Fruit fly (Drosophila melanogaster): ENCODE results near the gene betaCOP.
A peak's percentile ranks its signal among the peaks of the same experiment; 100 is the strongest.

Gene betaCOP

DNA sequence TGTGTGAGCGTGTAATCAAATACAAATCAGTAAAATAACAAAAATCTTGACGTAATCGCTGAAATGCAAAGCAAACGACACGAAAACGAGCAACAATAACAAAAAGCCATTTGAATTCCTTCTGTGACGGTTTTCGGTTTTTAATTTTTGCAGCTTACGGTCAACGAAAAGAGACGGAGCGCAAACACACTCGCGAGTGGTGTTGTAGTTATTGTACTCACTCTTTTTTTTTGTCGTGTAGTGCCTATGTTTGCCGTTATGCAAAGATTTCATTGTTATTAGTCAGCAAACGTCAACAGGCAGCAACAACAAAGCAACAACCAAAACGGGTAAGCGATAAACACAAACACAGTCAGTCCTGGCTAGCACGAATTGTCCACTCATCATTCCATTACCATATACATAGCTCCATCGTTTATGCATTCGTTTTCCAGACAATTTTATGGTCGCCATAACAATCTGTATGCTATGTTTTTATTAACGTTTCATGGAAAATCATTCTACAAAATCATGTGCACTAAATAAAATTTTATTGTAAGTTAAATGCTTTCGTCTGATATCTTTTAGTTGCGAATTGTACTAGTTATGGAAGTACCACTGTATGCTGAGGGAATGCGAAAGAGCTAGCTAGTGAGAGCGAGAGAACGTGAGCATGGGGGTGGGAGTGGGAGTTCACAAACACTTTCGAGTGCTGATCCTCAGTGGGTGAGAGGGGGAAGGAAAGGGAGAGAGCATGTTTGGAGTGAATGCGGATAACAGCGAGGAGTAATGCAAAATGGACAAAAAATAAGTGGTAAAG is 18.0 kb downstream of the betaCOP start (continued):
- TF ChIP-seq CG34224 (GFP tag; IDR thresholded peaks at IDR 0.05; ENCODE audit: partially characterized antibody) = no peak
- TF ChIP-seq Mrtf (GFP tag; IDR thresholded peaks at IDR 0.05) = peak; percentile 77; the same call in 2 of the 3 replicates
- no peak for TF ChIP-seq Vsx1 (GFP tag; optimal IDR thresholded peaks at IDR 0.05)
- no peak for TF ChIP-seq gt (GFP tag; IDR thresholded peaks at IDR 0.05)
- TF ChIP-seq CG1603 (tag; optimal IDR thresholded peaks at IDR 0.05) = peak; percentile 44
- no peak for TF ChIP-seq CG4360 (GFP tag; IDR thresholded peaks at IDR 0.05)
- peak; percentile 19 for TF ChIP-seq CG4854 (GFP tag; optimal IDR thresholded peaks at IDR 0.05)
- TF ChIP-seq CG6854 (GFP tag; optimal IDR thresholded peaks at IDR 0.05) = peak; percentile 67
- TF ChIP-seq nerfin-2 (GFP tag; IDR thresholded peaks at IDR 0.05; ENCODE audit: partially characterized antibody) = no peak
- peak; percentile 73; the same call in 2 of the 4 replicates for TF ChIP-seq Gug (GFP tag; IDR thresholded peaks at IDR 0.05)
- peak; percentile 99 for TF ChIP-seq grau (tag; optimal IDR thresholded peaks at IDR 0.05)
- TF ChIP-seq CG11696 (GFP tag; IDR thresholded peaks at IDR 0.05) = no peak
- peak; percentile 72 for TF ChIP-seq Xrp1 (GFP tag; IDR thresholded peaks at IDR 0.05)
- peak; percentile 93 for TF ChIP-seq gro (GFP tag; optimal IDR thresholded peaks at IDR 0.05)
- TF ChIP-seq Camta (GFP tag; optimal IDR thresholded peaks at IDR 0.05) = no peak
- TF ChIP-seq CG13424 (tag; optimal IDR thresholded peaks at IDR 0.05) = peak; percentile 85
- TF ChIP-seq chn (GFP tag; optimal IDR thresholded peaks at IDR 0.05) = peak; percentile 13
- TF ChIP-seq dysf (GFP tag; IDR thresholded peaks at IDR 0.05) = peak; percentile 88
- peak; percentile 60; the same call in 2 of the 3 replicates for TF ChIP-seq ci (GFP tag; IDR thresholded peaks at IDR 0.05)
- TF ChIP-seq Hr51 (GFP tag; optimal IDR thresholded peaks at IDR 0.05) = peak; percentile 9 to 83
- TF ChIP-seq ham (GFP tag; IDR thresholded peaks at IDR 0.05) = 0 out of 2 replicates have a peak, but pooled peaks have one; percentile 42
- TF ChIP-seq Poxn (GFP tag; IDR thresholded peaks at IDR 0.05) = peak; percentile 69
- no peak for TF ChIP-seq chm (GFP tag; IDR thresholded peaks at IDR 0.05)
- TF ChIP-seq sens-2 (GFP tag; IDR thresholded peaks at IDR 0.05) = no peak
- peak; percentile 70 for TF ChIP-seq Ada2b (GFP tag; IDR thresholded peaks at IDR 0.05)
- TF ChIP-seq CG13775 (GFP tag; optimal IDR thresholded peaks at IDR 0.05) = peak; percentile 5
- TF ChIP-seq CoRest (tag; optimal IDR thresholded peaks at IDR 0.05) = peak; percentile 87
- peak; percentile 47 for TF ChIP-seq CG9437 (GFP tag; optimal IDR thresholded peaks at IDR 0.05)
- TF ChIP-seq Ptx1 (GFP tag; IDR thresholded peaks at IDR 0.05) = peak; percentile 75
- TF ChIP-seq CG9797 (GFP tag; optimal IDR thresholded peaks at IDR 0.05) = no peak
- peak; percentile 31 for TF ChIP-seq Chrac-16 (GFP tag; optimal IDR thresholded peaks at IDR 0.05)
- peak; percentile 76 for TF ChIP-seq CG10147 (GFP tag; optimal IDR thresholded peaks at IDR 0.05)
- no peak for TF ChIP-seq bbx (GFP tag; IDR thresholded peaks at IDR 0.05; ENCODE audit: partially characterized antibody)
- TF ChIP-seq zf30C (GFP tag; optimal IDR thresholded peaks at IDR 0.05) = no peak
- TF ChIP-seq Lpt (GFP tag; optimal IDR thresholded peaks at IDR 0.05) = no peak
- TF ChIP-seq Stat92E (GFP tag; optimal IDR thresholded peaks at IDR 0.05) = no peak
- TF ChIP-seq Side (GFP tag; optimal IDR thresholded peaks at IDR 0.05) = peak; percentile 52
- TF ChIP-seq Atf-2 (GFP tag; optimal IDR thresholded peaks at IDR 0.05) = peak; percentile 44
- peak; percentile 46; the same call in 2 of the 3 replicates for TF ChIP-seq CG17361 (GFP tag; IDR thresholded peaks at IDR 0.05)
- no peak for TF ChIP-seq bigmax (GFP tag; optimal IDR thresholded peaks at IDR 0.05)
- TF ChIP-seq Hr39 (optimal IDR thresholded peaks at IDR 0.05) = no peak
- peak; percentile 21 for TF ChIP-seq CG3995 (GFP tag; optimal IDR thresholded peaks at IDR 0.05)
- TF ChIP-seq Trl (optimal IDR thresholded peaks at IDR 0.05) = peak; percentile 51 to 79
- TF ChIP-seq Trl (GFP tag; optimal IDR thresholded peaks at IDR 0.05) = peak; percentile 51
- TF ChIP-seq CG8478 (optimal IDR thresholded peaks at IDR 0.05) = no peak
- TF ChIP-seq Dref (GFP tag; IDR thresholded peaks at IDR 0.05) = no peak
- peak; percentile 52; the same call in 1 of the 2 replicates for TF ChIP-seq HLH3B (GFP tag; IDR thresholded peaks at IDR 0.05)
- peak; percentile 36 for TF ChIP-seq CG7556 (GFP tag; optimal IDR thresholded peaks at IDR 0.05)
- TF ChIP-seq CG33557 (GFP tag; optimal IDR thresholded peaks at IDR 0.05) = peak; percentile 9
- TF ChIP-seq CG43689 (GFP tag; IDR thresholded peaks at IDR 0.05) = peak; percentile 55
